Fruit fly (Drosophila melanogaster) whole organism, adult: Measurements from ENCODE around the gene tkv.

Experiments used
- CG14711 ChIP-seq: fragments of 200-800 bp; sonication (Bioruptor generic); optimal IDR thresholded peaks from 2 replicates; lab custom pipeline; 2018; ENCODE audit warnings: missing biosample characterization, mild to moderate bottlenecking, missing genetic modification characterization, moderate library complexity
- CG1620 ChIP-seq: fragments of 200-800 bp; sonication (Bioruptor generic); optimal IDR thresholded peaks from 2 replicates; lab custom pipeline; 2016; ENCODE audit warnings: missing biosample characterization, missing genetic modification characterization
- CG7045 ChIP-seq: fragments of 200-800 bp; sonication (Bioruptor generic); optimal IDR thresholded peaks from 2 replicates; lab custom pipeline; 2017; ENCODE audit warnings: missing biosample characterization, mild to moderate bottlenecking, missing genetic modification characterization
- Hr96 ChIP-seq: fragments of 200-800 bp; sonication (Bioruptor generic); optimal IDR thresholded peaks from 2 replicates; lab custom pipeline; 2016; ENCODE audit warnings: missing biosample characterization, missing genetic modification characterization
- kay ChIP-seq: fragments of 200-800 bp; sonication (Bioruptor generic); peaks from one replicate; lab custom pipeline; 2016; ENCODE audit warnings: missing biosample characterization, missing genetic modification characterization, borderline replicate concordance
- tj ChIP-seq: fragments of 200-800 bp; sonication (Bioruptor generic); optimal IDR thresholded peaks from 3 replicates; lab custom pipeline; 2017; ENCODE audit warnings: missing biosample characterization, mild to moderate bottlenecking, missing genetic modification characterization, moderate library complexity

DNA sequence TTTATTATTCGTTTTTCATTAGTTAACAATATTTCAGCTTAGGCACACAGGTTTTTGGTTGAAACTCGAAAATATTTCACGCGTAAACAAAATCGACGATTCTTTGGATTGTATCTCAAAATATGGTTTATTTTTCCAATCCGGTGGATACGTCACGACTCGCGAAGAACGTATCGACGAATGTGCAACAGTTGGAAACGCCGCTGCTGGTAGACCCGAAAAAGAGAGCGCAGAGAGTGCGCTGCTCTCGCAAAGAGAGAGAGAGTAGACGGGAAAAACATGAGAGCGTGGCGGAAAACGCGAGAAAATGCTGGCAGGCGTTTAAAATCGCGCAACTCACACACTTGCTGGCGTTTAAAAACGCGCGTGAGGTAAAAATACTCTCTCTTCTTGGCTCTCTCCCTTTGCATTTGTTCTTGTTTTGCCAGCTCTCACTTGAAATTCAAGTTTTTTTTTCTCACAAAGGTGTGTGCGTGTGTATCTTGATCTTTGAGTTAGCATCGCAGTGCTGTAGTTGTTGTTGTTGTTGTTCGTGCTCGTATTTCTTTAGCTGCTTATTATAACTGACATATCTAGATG lies 33.9 kb downstream of the tkv start:
- no peak for TF ChIP-seq CG14711 (tag; lab: Kevin White, UChicago)
- no peak for TF ChIP-seq CG1620
- TF ChIP-seq CG7045 (GFP tag; lab: Kevin White, UChicago), result no peak
- no peak for TF ChIP-seq Hr96 (GFP tag; lab: Kevin White, UChicago)
- TF ChIP-seq tj (GFP tag; lab: Kevin White, UChicago), result peak; percentile 92
- no peak for TF ChIP-seq kay
